Worm (Caenorhabditis elegans) whole organism, L4 larva: ENCODE data around the gene F53A9.6.

Experiments used
- T20F7.1 ChIP-seq: fragments of 200-800 bp; sonication (Bioruptor generic); optimal IDR thresholded peaks from 2 replicates; lab custom pipeline; 2018; ENCODE audit warnings: mild to moderate bottlenecking, missing genetic modification characterization, missing compliant biosample characterization
- ZK337.2 ChIP-seq: fragments of 200-800 bp; sonication (Bioruptor generic); IDR thresholded peaks from 2 replicates; pipeline ENCODE4 v1.3.6; 2022; ENCODE audit warnings: missing genetic modification reagents, missing genetic modification characterization, missing compliant biosample characterization
- ceh-44 ChIP-seq: fragments of 200-800 bp; sonication (Bioruptor generic); IDR thresholded peaks from 2 replicates; pipeline ENCODE4 v1.3.6; 2022; ENCODE audit warnings: missing genetic modification reagents, missing genetic modification characterization, missing compliant biosample characterization
- lin-29 ChIP-seq: fragments of 200-800 bp; sonication (Bioruptor generic); IDR thresholded peaks from 2 replicates; pipeline ENCODE4 v1.3.6; 2022; ENCODE audit warnings: missing genetic modification reagents, missing genetic modification characterization, missing compliant biosample characterization
- lsy-2 ChIP-seq, 2 experiments: fragments of 150-350 bp in 1 of 2; sonication (generic microtip) in 1 of 2; optimal IDR thresholded peaks; 2 replicates each; lab custom pipeline; 2014 to 2017; ENCODE audit warnings: missing biosample characterization in 2 of 2, missing genetic modification characterization in 2 of 2
- mep-1 ChIP-seq: fragments of 150-350 bp; sonication (generic microtip); optimal IDR thresholded peaks from 3 replicates; lab custom pipeline; 2014; ENCODE audit warnings: missing biosample characterization, missing genetic modification characterization
- nhr-11 ChIP-seq: fragments of 150-350 bp; optimal IDR thresholded peaks from 2 replicates; lab custom pipeline; 2014; ENCODE audit warnings: missing biosample characterization, missing genetic modification characterization
- nhr-76 ChIP-seq: fragments of 150-350 bp; optimal IDR thresholded peaks from 2 replicates; lab custom pipeline; 2014; ENCODE audit warnings: missing biosample characterization, missing genetic modification characterization
- snpc-4 ChIP-seq: fragments of 150-350 bp; optimal IDR thresholded peaks from 2 replicates; lab custom pipeline; 2014; ENCODE audit warnings: missing biosample characterization, missing genetic modification characterization

ce11 chrX:8704830-8705229, 8.8 kb downstream of the F53A9.6 start:
- TF ChIP-seq lin-29 (GFP tag; lab: Robert Waterston, UW): no peak
- TF ChIP-seq ZK337.2 (GFP tag; lab: Robert Waterston, UW): no peak
- TF ChIP-seq snpc-4 (tag; lab: Kevin White, UChicago): no peak
- no peak for TF ChIP-seq T20F7.1 (GFP tag; lab: Kevin White, UChicago)
- TF ChIP-seq nhr-11 (tag; lab: Kevin White, UChicago): no peak
- TF ChIP-seq mep-1 (tag; lab: Kevin White, UChicago): no peak
- TF ChIP-seq lsy-2 (tag; optimal IDR thresholded peaks at IDR 0.05; lab: Kevin White, UChicago): no peak
- no peak for TF ChIP-seq nhr-76
- no peak for TF ChIP-seq ceh-44 (GFP tag; lab: Robert Waterston, UW)
